Worm (Caenorhabditis elegans) whole organism, L2 larva: ENCODE data around the gene C34C12.9.

Experiments used
- ama-1 ChIP-seq: fragments of 150-350 bp; optimal IDR thresholded peaks from 2 replicates; lab custom pipeline; 2018; ENCODE audit warnings: inconsistent platforms
- blmp-1 ChIP-seq: sonication (generic microtip); optimal IDR thresholded peaks from 2 replicates; lab custom pipeline; 2017; ENCODE audit warnings: missing genetic modification characterization, mild to moderate bottlenecking, missing compliant biosample characterization, antibody characterized with exemption, moderate library complexity; ENCODE audit not compliant: insufficient read depth
- egl-27 ChIP-seq: sonication (generic microtip); optimal IDR thresholded peaks from 3 replicates; lab custom pipeline; 2017; ENCODE audit warnings: missing biosample characterization, missing genetic modification reagents, missing genetic modification characterization
- lin-39 ChIP-seq: fragments of 150-350 bp; optimal IDR thresholded peaks from 2 replicates; lab custom pipeline; 2014; ENCODE audit warnings: missing biosample characterization, missing genetic modification reagents, missing genetic modification characterization
- nhr-12 ChIP-seq: fragments of 150-350 bp; optimal IDR thresholded peaks from 2 replicates; lab custom pipeline; 2014; ENCODE audit warnings: missing biosample characterization, missing genetic modification characterization
- unc-39 ChIP-seq: fragments of 150-350 bp; optimal IDR thresholded peaks from 2 replicates; lab custom pipeline; 2014; ENCODE audit warnings: missing biosample characterization, missing genetic modification characterization
- unc-62 ChIP-seq: fragments of 150-350 bp; optimal IDR thresholded peaks from 2 replicates; lab custom pipeline; 2014; ENCODE audit warnings: missing biosample characterization, missing genetic modification reagents, missing genetic modification characterization

DNA sequence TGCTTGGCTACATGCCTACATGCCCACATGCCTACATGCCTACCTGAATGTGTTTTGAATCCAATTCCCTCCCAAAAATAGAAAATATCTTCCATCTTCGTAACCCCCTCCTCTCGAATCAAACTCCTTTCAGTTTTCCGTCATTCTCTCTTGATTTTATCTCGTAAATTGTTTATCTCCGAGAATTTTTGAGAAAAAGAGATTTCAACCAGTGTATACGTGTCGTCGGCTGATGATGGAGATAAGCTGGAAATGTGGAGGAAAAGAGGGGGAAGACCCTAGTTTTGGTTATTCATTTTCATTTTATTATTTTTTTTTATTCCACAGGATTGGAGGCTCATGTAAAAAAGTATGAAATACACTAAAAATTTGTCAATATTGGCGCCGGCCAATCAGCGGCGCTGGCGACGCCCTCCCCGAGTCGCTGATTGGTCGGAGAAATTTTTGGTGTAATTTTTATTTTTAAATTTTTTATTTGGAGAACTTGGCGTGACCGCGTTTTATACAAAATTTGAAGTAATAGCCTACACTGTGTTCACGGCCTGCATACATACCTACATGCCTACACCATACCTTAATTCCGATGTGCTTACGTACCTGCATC, 3.6 kb upstream of the C34C12.9 start:
- TF ChIP-seq nhr-12 (tag; lab: Kevin White, UChicago) = no peak
- TF ChIP-seq unc-39 (tag; lab: Kevin White, UChicago) = no peak
- no peak for TF ChIP-seq ama-1 (lab: Kevin White, UChicago)
- no peak for TF ChIP-seq lin-39 (tag; lab: Kevin White, UChicago)
- no peak for TF ChIP-seq egl-27 (tag; lab: Kevin White, UChicago)
- TF ChIP-seq unc-62 (GFP tag; lab: Kevin White, UChicago) = no peak
- TF ChIP-seq blmp-1 (tag; lab: Kevin White, UChicago) = no peak
